Fruit fly (Drosophila melanogaster) whole organism, adult: ENCODE measurements around the gene CG4594.

Experiments used
- CG11617 ChIP-seq: fragments of 200-800 bp; sonication (Bioruptor generic); optimal IDR thresholded peaks from 2 replicates; lab custom pipeline; 2017; ENCODE audit warnings: mild to moderate bottlenecking, missing biosample characterization, missing genetic modification reagents, missing genetic modification characterization
- CG5204 ChIP-seq: fragments of 200-800 bp; sonication (Bioruptor generic); optimal IDR thresholded peaks from 2 replicates; lab custom pipeline; 2016; ENCODE audit warnings: missing biosample characterization, missing genetic modification characterization
- CG7045 ChIP-seq: fragments of 200-800 bp; sonication (Bioruptor generic); optimal IDR thresholded peaks from 2 replicates; lab custom pipeline; 2017; ENCODE audit warnings: missing biosample characterization, mild to moderate bottlenecking, missing genetic modification characterization
- CG7101 ChIP-seq: fragments of 200-800 bp; sonication (Bioruptor generic); optimal IDR thresholded peaks from 2 replicates; lab custom pipeline; 2018; ENCODE audit warnings: missing biosample characterization, mild to moderate bottlenecking, missing genetic modification characterization, moderate library complexity
- Clk ChIP-seq: fragments of 200-800 bp; sonication (Bioruptor generic); optimal IDR thresholded peaks from 2 replicates; lab custom pipeline; 2017; ENCODE audit warnings: missing biosample characterization, missing genetic modification characterization
- Hr96 ChIP-seq: fragments of 200-800 bp; sonication (Bioruptor generic); optimal IDR thresholded peaks from 2 replicates; lab custom pipeline; 2016; ENCODE audit warnings: missing biosample characterization, missing genetic modification characterization
- cic ChIP-seq: fragments of 200-800 bp; sonication (Bioruptor generic); optimal IDR thresholded peaks from 2 replicates; lab custom pipeline; 2017; ENCODE audit warnings: missing biosample characterization, mild to moderate bottlenecking, missing genetic modification characterization, moderate library complexity
- kay ChIP-seq: fragments of 200-800 bp; sonication (Bioruptor generic); peaks from one replicate; lab custom pipeline; 2016; ENCODE audit warnings: missing biosample characterization, missing genetic modification characterization, borderline replicate concordance

DNA sequence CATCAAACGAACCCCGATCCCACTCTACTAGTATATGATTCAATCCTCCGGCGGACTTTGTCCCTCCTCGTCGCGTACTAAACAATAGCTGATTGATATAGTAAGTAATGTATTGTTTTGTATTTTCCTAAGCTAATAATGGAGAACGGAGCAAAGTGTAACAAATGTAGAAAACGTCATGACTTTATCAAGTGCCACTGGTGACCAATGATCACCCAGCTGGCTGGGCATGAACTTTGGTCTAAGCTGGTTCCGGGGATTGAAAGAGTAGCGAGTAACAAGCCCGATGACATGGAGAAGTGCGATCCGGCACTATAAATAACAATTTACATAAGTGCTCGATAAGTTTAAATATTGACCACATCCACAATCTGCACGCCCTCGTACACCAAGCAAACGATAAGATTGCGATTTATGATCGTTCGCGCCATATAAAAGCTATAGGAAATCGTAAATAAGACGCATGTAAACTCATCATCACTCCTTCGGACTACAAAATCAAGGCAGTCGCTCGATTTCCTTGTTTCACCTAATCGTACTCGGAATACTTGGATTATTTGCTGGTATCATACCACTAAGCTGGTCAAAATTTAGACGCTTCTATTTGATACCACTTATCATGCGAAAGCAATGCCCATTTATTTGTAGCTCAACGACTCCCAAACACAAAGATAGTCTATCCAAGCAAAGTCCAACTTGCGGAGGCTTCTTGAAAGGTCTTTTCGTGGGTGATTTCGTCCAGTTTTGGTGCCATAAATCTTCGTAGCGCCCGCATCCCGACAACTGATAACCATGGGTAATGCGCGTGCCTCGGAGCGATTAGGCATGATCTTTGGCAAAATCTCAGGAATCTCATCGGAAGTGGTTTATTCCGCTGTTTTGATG lies 29.5 kb downstream of the CG4594 start:
- TF ChIP-seq CG7045 (GFP tag; lab: Kevin White, UChicago), result peak; percentile 0
- TF ChIP-seq CG7101 (tag; lab: Kevin White, UChicago), result no peak
- TF ChIP-seq Hr96 (GFP tag; lab: Kevin White, UChicago), result no peak
- TF ChIP-seq cic (GFP tag; lab: Kevin White, UChicago), result peak; percentile 19
- TF ChIP-seq CG5204, result no peak
- no peak for TF ChIP-seq Clk (GFP tag; lab: Kevin White, UChicago)
- no peak for TF ChIP-seq kay (GFP tag; lab: Kevin White, UChicago)
- TF ChIP-seq CG11617 (GFP tag; lab: Kevin White, UChicago), result no peak
